Fruit fly (Drosophila melanogaster) whole organism, adult: ENCODE data around the gene CG3285.

Source experiments
- CG11617 ChIP-seq: fragments of 200-800 bp; sonication (Bioruptor generic); optimal IDR thresholded peaks from 2 replicates; lab custom pipeline; 2017; ENCODE audit warnings: mild to moderate bottlenecking, missing biosample characterization, missing genetic modification reagents, missing genetic modification characterization
- Crg-1 ChIP-seq: fragments of 200-800 bp; sonication (Bioruptor generic); optimal IDR thresholded peaks from 2 replicates; lab custom pipeline; 2016; ENCODE audit warnings: missing biosample characterization, missing genetic modification characterization
- toe ChIP-seq: fragments of 200-800 bp; sonication (Bioruptor generic); optimal IDR thresholded peaks from 2 replicates; lab custom pipeline; 2016; ENCODE audit warnings: missing biosample characterization, missing genetic modification characterization

dm6 chr2L:3301058-3301457, 29.7 kb upstream of the CG3285 start:
- TF ChIP-seq CG11617 (GFP tag; lab: Kevin White, UChicago) (no peak), Crg-1 (GFP tag; lab: Kevin White, UChicago) (no peak), toe (no peak)
